Comparison of ENCODE assay signal across 5 worm cellular contexts in the genomic region with DNA sequence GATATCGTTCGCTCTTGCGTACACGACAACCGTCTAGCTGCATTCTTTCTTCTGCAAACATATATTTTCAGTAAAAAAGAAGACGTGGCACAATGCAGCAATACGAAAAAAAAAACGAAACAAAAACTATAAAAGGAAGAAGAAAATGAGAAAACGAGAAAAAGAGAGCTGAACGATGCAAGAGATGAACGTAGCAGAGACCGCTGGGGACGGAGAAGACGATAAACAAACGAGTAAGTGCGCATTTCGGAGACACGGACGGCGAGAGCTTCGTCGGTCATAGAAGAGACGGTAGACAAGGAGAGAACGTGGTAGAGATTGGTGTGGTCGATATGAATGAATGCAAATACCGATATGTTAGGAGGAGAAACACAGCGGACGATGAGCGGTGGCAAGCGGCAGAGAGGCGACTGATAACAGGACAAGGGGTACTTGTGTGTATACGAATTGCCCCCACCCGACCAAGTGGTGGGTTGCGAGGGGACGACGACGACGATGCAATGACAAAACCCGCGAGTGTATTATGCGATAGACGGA.
A peak's percentile ranks its signal among the peaks of the same experiment; 100 is the strongest.
TF ChIP-seq lines count a peak whose summit lies in the region.

A gene (minus strand): TSS at position 51 of the 537 bp plus-strand sequence.

TF ChIP-seq in whole organism, L1 larva, 84 proteins besides CTCF, POLR2A, EP300 and RAD21 (continues in another document):
- TF ChIP-seq irx-1 (tag; optimal IDR thresholded peaks at IDR 0.05; lab: Kevin White, UChicago) (no peak), unc-62 (GFP tag; optimal IDR thresholded peaks at IDR 0.05; lab: Kevin White, UChicago) (no peak), aha-1 (tag; optimal IDR thresholded peaks at IDR 0.05; lab: Kevin White, UChicago) (no peak), C04F5.9 (tag; optimal IDR thresholded peaks at IDR 0.05; lab: Kevin White, UChicago) (no peak), lsy-2 (tag; optimal IDR thresholded peaks at IDR 0.05; lab: Kevin White, UChicago) (peak; percentile 35 to 76), isw-1 (GFP tag; IDR thresholded peaks at IDR 0.05; lab: Robert Waterston, UW) (no peak), snpc-4 (tag; optimal IDR thresholded peaks at IDR 0.05; lab: Kevin White, UChicago) (peak; percentile 60), ceh-82 (tag; optimal IDR thresholded peaks at IDR 0.05; lab: Kevin White, UChicago) (peak in 2 of 3 experiments; percentile 46 to 66), nhr-237 (tag; optimal IDR thresholded peaks at IDR 0.05; lab: Kevin White, UChicago) (no peak), grh-1 (GFP tag; IDR thresholded peaks at IDR 0.05; lab: Robert Waterston, UW) (no peak), nhr-47 (tag; optimal IDR thresholded peaks at IDR 0.05; lab: Kevin White, UChicago) (peak; percentile 70), zag-1 (tag; optimal IDR thresholded peaks at IDR 0.05; lab: Kevin White, UChicago) (no peak), ceh-63 (GFP tag; optimal IDR thresholded peaks at IDR 0.05; lab: Kevin White, UChicago) (no peak), nhr-85 (tag; lab: Kevin White, UChicago) (peak; percentile 78), lin-39 (tag; optimal IDR thresholded peaks at IDR 0.05; lab: Kevin White, UChicago) (no peak), hpl-2 (GFP tag; optimal IDR thresholded peaks at IDR 0.05; lab: Kevin White, UChicago) (no peak), sptf-1 (tag; optimal IDR thresholded peaks at IDR 0.05; lab: Kevin White, UChicago) (no peak), lin-13 (GFP tag; optimal IDR thresholded peaks at IDR 0.05; lab: Kevin White, UChicago) (peak; percentile 4)

TF ChIP-seq in whole organism, L3 larva, 47 proteins besides CTCF, POLR2A, EP300 and RAD21 (continues in another document):
- TF ChIP-seq nfya-1 (tag; optimal IDR thresholded peaks at IDR 0.05; lab: Kevin White, UChicago; ENCODE audit: insufficient read depth) (peak; percentile 86), ZK546.5 (tag; optimal IDR thresholded peaks at IDR 0.05; lab: Kevin White, UChicago) (no peak), lin-15B (tag; optimal IDR thresholded peaks at IDR 0.05; lab: Kevin White, UChicago) (peak; percentile 53), nhr-76 (tag; optimal IDR thresholded peaks at IDR 0.05; lab: Kevin White, UChicago) (no peak), skn-1 (tag; optimal IDR thresholded peaks at IDR 0.05; lab: Kevin White, UChicago) (peak; percentile 25), jun-1 (tag; optimal IDR thresholded peaks at IDR 0.05; lab: Kevin White, UChicago) (peak; percentile 57), daf-12 (tag; optimal IDR thresholded peaks at IDR 0.05; lab: Kevin White, UChicago) (no peak), tbx-2 (tag; optimal IDR thresholded peaks at IDR 0.05; lab: Kevin White, UChicago) (no peak), fkh-10 (GFP tag; optimal IDR thresholded peaks at IDR 0.05; lab: Kevin White, UChicago) (no peak), sea-2 (GFP tag; optimal IDR thresholded peaks at IDR 0.05; lab: Kevin White, UChicago) (no peak), fos-1 (tag; optimal IDR thresholded peaks at IDR 0.05; lab: Kevin White, UChicago) (no peak), nhr-11 (tag; optimal IDR thresholded peaks at IDR 0.05; lab: Kevin White, UChicago) (no peak), nhr-23 (tag; optimal IDR thresholded peaks at IDR 0.05; lab: Kevin White, UChicago) (peak; percentile 43), nhr-12 (tag; optimal IDR thresholded peaks at IDR 0.05; lab: Kevin White, UChicago) (no peak), unc-62 (GFP tag; optimal IDR thresholded peaks at IDR 0.05; lab: Kevin White, UChicago) (no peak), snpc-4 (tag; optimal IDR thresholded peaks at IDR 0.05; lab: Kevin White, UChicago) (peak; percentile 12), ceh-16 (tag; optimal IDR thresholded peaks at IDR 0.05; lab: Kevin White, UChicago) (no peak), elt-2 (tag; optimal IDR thresholded peaks at IDR 0.05; lab: Kevin White, UChicago) (peak; percentile 89)

TF ChIP-seq in whole organism, early embryonic, 17 proteins besides CTCF, POLR2A, EP300 and RAD21:
- TF ChIP-seq ceh-13 (GFP tag; optimal IDR thresholded peaks at IDR 0.05; lab: Kevin White, UChicago) (no peak), F13C5.2 (tag; optimal IDR thresholded peaks at IDR 0.05; lab: Kevin White, UChicago) (peak; percentile 60), tra-4 (tag; optimal IDR thresholded peaks at IDR 0.05; lab: Kevin White, UChicago) (no peak), sea-1 (GFP tag; conservative IDR thresholded peaks at IDR 0.05; lab: Robert Waterston, UW) (0 out of 2 replicates have a peak, but pooled peaks have one; percentile 17), ets-7 (tag; optimal IDR thresholded peaks at IDR 0.05; lab: Kevin White, UChicago) (no peak), aly-1 (tag; optimal IDR thresholded peaks at IDR 0.05; lab: Kevin White, UChicago) (no peak), hmg-4 (GFP tag; optimal IDR thresholded peaks at IDR 0.05; lab: Kevin White, UChicago) (peak; percentile 59)

TF ChIP-seq in whole organism, midembryonic, 9 proteins besides CTCF, POLR2A, EP300 and RAD21:
- 0 out of 2 replicates have a peak, but pooled peaks have one; percentile 30 for TF ChIP-seq flt-1 (GFP tag; IDR thresholded peaks at IDR 0.05; lab: Robert Waterston, UW)
- TF ChIP-seq tab-1 (GFP tag; IDR thresholded peaks at IDR 0.05; lab: Robert Waterston, UW), result no peak
- TF ChIP-seq med-1 (GFP tag; optimal IDR thresholded peaks at IDR 0.05; lab: Kevin White, UChicago; ENCODE audit: insufficient read depth), result no peak
- no peak for TF ChIP-seq ztf-23 (GFP tag; IDR thresholded peaks at IDR 0.05; lab: Robert Waterston, UW)
- no peak for TF ChIP-seq klf-2 (GFP tag; conservative IDR thresholded peaks at IDR 0.05; lab: Robert Waterston, UW)
- peak; percentile 46 for TF ChIP-seq cog-1 (tag; optimal IDR thresholded peaks at IDR 0.05; lab: Kevin White, UChicago)
- no peak for TF ChIP-seq T22C8.4 (GFP tag; IDR thresholded peaks at IDR 0.05; lab: Robert Waterston, UW)
- no peak for TF ChIP-seq ref-1 (GFP tag; conservative IDR thresholded peaks at IDR 0.05; lab: Robert Waterston, UW)
- TF ChIP-seq ztf-29 (GFP tag; IDR thresholded peaks at IDR 0.05; lab: Robert Waterston, UW), result no peak
TF ChIP-seq in whole organism, midembryonic: peak in this region for 2.

TF ChIP-seq in whole organism, young adult, 124 proteins besides CTCF, POLR2A, EP300 and RAD21 (continues in another document):
- TF ChIP-seq attf-3 (GFP tag; conservative IDR thresholded peaks at IDR 0.05; lab: Robert Waterston, UW), result no peak
- TF ChIP-seq madf-10 (tag; optimal IDR thresholded peaks at IDR 0.05; lab: Kevin White, UChicago), result peak; percentile 35
- TF ChIP-seq tlf-1 (GFP tag; optimal IDR thresholded peaks at IDR 0.05; lab: Kevin White, UChicago), result no peak
- no peak for TF ChIP-seq ceh-100 (GFP tag; IDR thresholded peaks at IDR 0.05; lab: Robert Waterston, UW)
- TF ChIP-seq hlh-26 (GFP tag; conservative IDR thresholded peaks at IDR 0.05; lab: Robert Waterston, UW), result no peak
- TF ChIP-seq Y53G8AR.9 (GFP tag; conservative IDR thresholded peaks at IDR 0.05; lab: Robert Waterston, UW), result no peak
- no peak for TF ChIP-seq nhr-120 (GFP tag; IDR thresholded peaks at IDR 0.05; lab: Robert Waterston, UW)
- no peak for TF ChIP-seq athp-1 (tag; optimal IDR thresholded peaks at IDR 0.05; lab: Kevin White, UChicago)
- peak; percentile 14 for TF ChIP-seq F23B12.7 (tag; optimal IDR thresholded peaks at IDR 0.05; lab: Kevin White, UChicago; ENCODE audit: insufficient read depth)
- TF ChIP-seq hmg-1.2 (GFP tag; IDR thresholded peaks at IDR 0.05; lab: Robert Waterston, UW), result peak; percentile 78
- no peak for TF ChIP-seq atf-7 (tag; optimal IDR thresholded peaks at IDR 0.05; lab: Kevin White, UChicago)
- no peak for TF ChIP-seq C06A6.2 (GFP tag; conservative IDR thresholded peaks at IDR 0.05; lab: Robert Waterston, UW)
- peak; percentile 85 for TF ChIP-seq dox-1 (GFP tag; IDR thresholded peaks at IDR 0.05; lab: Robert Waterston, UW)
- TF ChIP-seq ztf-28 (GFP tag; IDR thresholded peaks at IDR 0.05; lab: Robert Waterston, UW), result no peak
- TF ChIP-seq ceh-40 (GFP tag; IDR thresholded peaks at IDR 0.05; lab: Robert Waterston, UW), result no peak
- TF ChIP-seq madf-8 (GFP tag; conservative IDR thresholded peaks at IDR 0.05; lab: Robert Waterston, UW), result no peak
- TF ChIP-seq let-526 (GFP tag; IDR thresholded peaks at IDR 0.05; lab: Robert Waterston, UW), result no peak
- no peak for TF ChIP-seq snpc-3.4 (tag; optimal IDR thresholded peaks at IDR 0.05; lab: Kevin White, UChicago)
- TF ChIP-seq ceh-91 (GFP tag; IDR thresholded peaks at IDR 0.05; lab: Robert Waterston, UW), result no peak
- TF ChIP-seq bed-2 (GFP tag; IDR thresholded peaks at IDR 0.05; lab: Robert Waterston, UW), result no peak
- peak; percentile 37 for TF ChIP-seq ztf-18 (tag; optimal IDR thresholded peaks at IDR 0.05; lab: Kevin White, UChicago)
- TF ChIP-seq unc-62 (GFP tag; optimal IDR thresholded peaks at IDR 0.05; lab: Kevin White, UChicago), result no peak
- peak; percentile 85 for TF ChIP-seq zfh-2 (GFP tag; conservative IDR thresholded peaks at IDR 0.05; lab: Robert Waterston, UW)
- no peak for TF ChIP-seq ceh-79 (tag; optimal IDR thresholded peaks at IDR 0.05; lab: Kevin White, UChicago)
- TF ChIP-seq rec-8 (tag; optimal IDR thresholded peaks at IDR 0.05; lab: Kevin White, UChicago), result no peak
- no peak for TF ChIP-seq madf-6 (GFP tag; IDR thresholded peaks at IDR 0.05; lab: Robert Waterston, UW)
- no peak for TF ChIP-seq hsf-1 (GFP tag; IDR thresholded peaks at IDR 0.05; lab: Robert Waterston, UW)
- TF ChIP-seq chd-7 (tag; optimal IDR thresholded peaks at IDR 0.05; lab: Kevin White, UChicago), result peak; percentile 2
- TF ChIP-seq Y67H2A.10 (GFP tag; conservative IDR thresholded peaks at IDR 0.05; lab: Robert Waterston, UW), result no peak
- TF ChIP-seq snpc-1.3 (tag; optimal IDR thresholded peaks at IDR 0.05; lab: Kevin White, UChicago; ENCODE audit: insufficient read depth), result no peak
- no peak for TF ChIP-seq egl-18 (GFP tag; IDR thresholded peaks at IDR 0.05; lab: Robert Waterston, UW)
- TF ChIP-seq Y79H2A.3 (GFP tag; conservative IDR thresholded peaks at IDR 0.05; lab: Robert Waterston, UW), result no peak
- no peak for TF ChIP-seq Y53F4B.3 (GFP tag; IDR thresholded peaks at IDR 0.05; lab: Robert Waterston, UW)
- TF ChIP-seq repo-1 (tag; optimal IDR thresholded peaks at IDR 0.05; lab: Kevin White, UChicago), result no peak
- TF ChIP-seq aptf-2 (GFP tag; conservative IDR thresholded peaks at IDR 0.05; lab: Robert Waterston, UW), result no peak
- 0 out of 2 replicates have a peak, but pooled peaks have one; percentile 12 for TF ChIP-seq egl-44 (GFP tag; IDR thresholded peaks at IDR 0.05; lab: Robert Waterston, UW)
- peak; percentile 78 for TF ChIP-seq mcd-1 (GFP tag; IDR thresholded peaks at IDR 0.05; lab: Robert Waterston, UW)
- no peak for TF ChIP-seq F57A8.1 (GFP tag; optimal IDR thresholded peaks at IDR 0.05; lab: Kevin White, UChicago)
- no peak for TF ChIP-seq nhr-179 (tag; optimal IDR thresholded peaks at IDR 0.05; lab: Kevin White, UChicago)
- TF ChIP-seq lin-26 (GFP tag; IDR thresholded peaks at IDR 0.05; lab: Robert Waterston, UW), result peak; percentile 26; the same call in 1 of the 2 replicates
- no peak for TF ChIP-seq ztf-6 (GFP tag; IDR thresholded peaks at IDR 0.05; lab: Robert Waterston, UW)
